Worm (Caenorhabditis elegans) whole organism, L4 larva: Measurements from ENCODE around the gene Y57G7A.1.

Experiments used
- F26F4.8 ChIP-seq: fragments of 200-800 bp; sonication (Bioruptor generic); conservative IDR thresholded peaks from 2 replicates; pipeline ENCODE4 v1.3.6; 2022; ENCODE audit warnings: missing genetic modification characterization, missing compliant biosample characterization
- Y105C5A.15 ChIP-seq: fragments of 200-800 bp; sonication (Bioruptor generic); IDR thresholded peaks from 2 replicates; pipeline ENCODE4 v1.3.6; 2022; ENCODE audit warnings: missing genetic modification characterization, missing compliant biosample characterization
- Y5F2A.4 ChIP-seq: fragments of 200-800 bp; sonication (Bioruptor generic); optimal IDR thresholded peaks from 2 replicates; lab custom pipeline; 2018; ENCODE audit warnings: mild to moderate bottlenecking, missing genetic modification characterization, missing compliant biosample characterization
- Y75B8A.6 ChIP-seq: fragments of 200-800 bp; sonication (Bioruptor generic); IDR thresholded peaks from 2 replicates; pipeline ENCODE4 v1.3.6; 2022; ENCODE audit warnings: missing genetic modification reagents, missing genetic modification characterization, missing compliant biosample characterization
- aha-1 ChIP-seq: fragments of 150-350 bp; peaks from one replicate; lab custom pipeline; 2014; ENCODE audit warnings: missing biosample characterization, missing genetic modification characterization
- ceh-20 ChIP-seq: fragments of 200-800 bp; sonication (Bioruptor generic); IDR thresholded peaks from 2 replicates; pipeline ENCODE4 v1.3.6; 2022; ENCODE audit warnings: missing genetic modification reagents, missing genetic modification characterization, missing compliant biosample characterization
- ceh-62 ChIP-seq: sonication (generic microtip); optimal IDR thresholded peaks from 2 replicates; lab custom pipeline; 2017; ENCODE audit warnings: missing biosample characterization, missing genetic modification characterization
- dpl-1 ChIP-seq: fragments of 150-350 bp; optimal IDR thresholded peaks from 2 replicates; lab custom pipeline; 2014; ENCODE audit warnings: missing biosample characterization, missing genetic modification reagents, missing genetic modification characterization
- gei-8 ChIP-seq: fragments of 200-800 bp; sonication (Bioruptor generic); optimal IDR thresholded peaks from 2 replicates; lab custom pipeline; 2018; ENCODE audit warnings: mild to moderate bottlenecking, missing genetic modification characterization, missing compliant biosample characterization
- hlh-30 ChIP-seq: sonication (generic microtip); optimal IDR thresholded peaks from 2 replicates; lab custom pipeline; 2017; ENCODE audit warnings: antibody characterized with exemption, mild to moderate bottlenecking, missing genetic modification characterization, missing compliant biosample characterization; ENCODE audit not compliant: insufficient read depth
- lsy-2 ChIP-seq, 2 experiments: fragments of 150-350 bp in 1 of 2; sonication (generic microtip) in 1 of 2; optimal IDR thresholded peaks; 2 replicates each; lab custom pipeline; 2014 to 2017; ENCODE audit warnings: missing biosample characterization in 2 of 2, missing genetic modification characterization in 2 of 2
- mes-2 ChIP-seq: sonication (generic microtip); optimal IDR thresholded peaks from 2 replicates; lab custom pipeline; 2016; ENCODE audit warnings: missing genotype, mild to moderate bottlenecking, missing genetic modification characterization, missing compliant biosample characterization; ENCODE audit not compliant: poor library complexity, severe bottlenecking
- rbr-2 ChIP-seq: sonication (generic microtip); optimal IDR thresholded peaks from 2 replicates; lab custom pipeline; 2016; ENCODE audit warnings: missing genotype, missing genetic modification characterization, missing compliant biosample characterization
- saeg-2 ChIP-seq: fragments of 200-800 bp; sonication (Bioruptor generic); IDR thresholded peaks from 2 replicates; pipeline ENCODE4 v1.3.6; 2022; ENCODE audit warnings: missing genetic modification reagents, missing genetic modification characterization, missing compliant biosample characterization
- unc-62 ChIP-seq, 3 experiments: fragments of 150-350 bp in 1 of 3; sonication (generic microtip); optimal IDR thresholded peaks in 2 of 3; peaks in 1 of 3; 1 replicate in 1 of 3; 2 replicates in 2 of 3; lab custom pipeline; 2014 to 2017; ENCODE audit warnings: missing biosample characterization in 3 of 3, missing genetic modification characterization in 3 of 3, missing genetic modification reagents in 3 of 3, missing genotype in 1 of 3
- vab-7 ChIP-seq: fragments of 200-800 bp; sonication (Bioruptor generic); IDR thresholded peaks from 2 replicates; pipeline ENCODE4 v1.3.6; 2022; ENCODE audit warnings: missing genetic modification reagents, missing genetic modification characterization, missing compliant biosample characterization
- zfp-2 ChIP-seq: sonication (generic microtip); optimal IDR thresholded peaks from 2 replicates; lab custom pipeline; 2016; ENCODE audit warnings: mild to moderate bottlenecking, missing genetic modification characterization, missing compliant biosample characterization
- ztf-7 ChIP-seq: fragments of 150-350 bp; optimal IDR thresholded peaks from 2 replicates; lab custom pipeline; 2014; ENCODE audit warnings: missing biosample characterization, missing genetic modification characterization

The Y57G7A.1 gene

DNA sequence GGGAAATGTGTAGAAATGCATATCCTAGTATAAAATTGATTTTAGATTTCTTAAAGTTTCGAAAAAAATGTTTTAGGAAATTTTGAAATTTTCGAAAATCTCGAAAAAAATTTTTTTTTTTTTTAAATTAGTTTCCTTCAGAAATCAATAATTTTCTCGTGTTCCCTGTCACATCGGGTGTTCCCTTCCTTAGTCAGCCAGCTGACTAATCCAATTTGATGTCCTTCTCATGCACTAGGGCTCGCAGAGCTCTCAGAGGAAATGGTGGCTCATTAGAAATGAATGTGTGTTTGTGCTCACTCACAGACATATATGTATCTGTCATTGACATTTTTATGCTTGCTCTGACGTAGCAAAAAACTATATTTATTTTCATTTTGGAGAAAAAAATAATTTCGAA is 45.5 kb downstream of the Y57G7A.1 start:
- TF ChIP-seq Y75B8A.6 (GFP tag; lab: Robert Waterston, UW) (no peak), aha-1 (tag; lab: Kevin White, UChicago) (peak; percentile 55), rbr-2 (tag; lab: Kevin White, UChicago) (no peak)

DNA sequence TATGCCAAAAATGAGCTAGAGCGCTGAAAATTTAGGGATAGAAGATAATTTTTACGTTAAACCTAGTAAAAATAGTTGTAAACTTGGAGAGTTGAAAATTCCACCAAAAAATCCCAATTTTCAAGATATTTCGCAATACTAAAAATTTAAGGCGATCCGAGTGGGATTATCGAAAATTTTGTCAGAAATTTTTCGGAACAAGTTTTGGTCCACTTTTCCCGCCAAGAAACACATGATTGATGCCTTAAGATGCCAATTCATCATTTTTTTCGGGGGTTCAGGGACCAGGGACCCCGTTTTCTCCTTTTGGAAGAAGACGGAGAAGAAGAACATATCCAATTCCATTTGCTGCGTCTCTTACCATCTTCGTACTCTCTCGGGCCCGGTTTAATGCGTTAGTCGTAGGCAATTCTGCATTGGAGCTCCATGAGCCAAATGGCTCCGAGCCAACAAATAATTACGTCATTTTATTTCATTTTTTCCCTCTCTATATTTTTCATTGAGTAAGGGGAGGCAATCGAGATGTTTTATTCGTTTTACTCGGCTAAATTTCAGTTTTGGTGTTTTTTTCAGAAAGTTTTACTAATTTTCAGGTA is 46.4 kb downstream of the Y57G7A.1 start:
- TF ChIP-seq hlh-30 (tag; lab: Kevin White, UChicago) (peak; percentile 31), dpl-1 (GFP tag; lab: Kevin White, UChicago) (peak; percentile 10), Y105C5A.15 (GFP tag; lab: Robert Waterston, UW) (no peak), ceh-20 (peak; percentile 75), ztf-7 (tag; lab: Kevin White, UChicago) (no peak), Y5F2A.4 (no peak), ceh-62 (tag; lab: Kevin White, UChicago) (no peak), lsy-2 (tag; optimal IDR thresholded peaks at IDR 0.05; lab: Kevin White, UChicago) (peak in 1 of 2 experiments; percentile 38), unc-62 (GFP tag; optimal IDR thresholded peaks at IDR 0.05 in 1 of 2; lab: Kevin White, UChicago) (peak in 1 of 2 experiments; percentile 79), unc-62 (tag; optimal IDR thresholded peaks at IDR 0.05; lab: Kevin White, UChicago) (no peak), mes-2 (no peak), saeg-2 (no peak), F26F4.8 (GFP tag; lab: Robert Waterston, UW) (no peak), gei-8 (GFP tag; lab: Kevin White, UChicago) (no peak), zfp-2 (peak; percentile 21), aha-1 (tag; lab: Kevin White, UChicago) (peak; percentile 12), vab-7 (GFP tag; lab: Robert Waterston, UW) (peak; percentile 34; the same call in 1 of the 2 replicates)
